Worm (Caenorhabditis elegans) whole organism, young adult: ENCODE data around the gene gtl-1.
"Not testable (repeated sequence)": the region's sequence is repeated elsewhere in the genome, so short reads cannot be mapped to it uniquely, and the experiment has no call there.

ENCODE experiments used
- B0035.1 ChIP-seq: sonication (generic microtip); optimal IDR thresholded peaks from 2 replicates; lab custom pipeline; 2016; ENCODE audit warnings: missing genetic modification characterization, mild to moderate bottlenecking, missing compliant biosample characterization, missing genotype, missing genetic modification reagents
- F39B2.1 ChIP-seq: fragments of 200-800 bp; sonication (Bioruptor generic); IDR thresholded peaks from 2 replicates; pipeline ENCODE4 v1.3.6; 2022; ENCODE audit warnings: missing genetic modification reagents, missing genetic modification characterization, missing compliant biosample characterization
- F49E8.2 ChIP-seq: sonication (generic microtip); optimal IDR thresholded peaks from 3 replicates; lab custom pipeline; 2017; ENCODE audit warnings: missing genetic modification characterization, mild to moderate bottlenecking, missing compliant biosample characterization, antibody characterized with exemption, moderate library complexity; ENCODE audit not compliant: insufficient read depth
- F52B5.7 ChIP-seq: sonication (generic microtip); optimal IDR thresholded peaks from 2 replicates; lab custom pipeline; 2016; ENCODE audit warnings: mild to moderate bottlenecking, missing genetic modification characterization, missing compliant biosample characterization
- F55B11.4 ChIP-seq: sonication (generic microtip); optimal IDR thresholded peaks from 2 replicates; lab custom pipeline; 2016; ENCODE audit warnings: missing compliant biosample characterization, missing genetic modification characterization, borderline replicate concordance; ENCODE audit not compliant: insufficient read depth
- Y53G8AR.9 ChIP-seq: fragments of 200-800 bp; sonication (Bioruptor generic); conservative IDR thresholded peaks from 2 replicates; pipeline ENCODE4 v1.3.6; 2022; ENCODE audit warnings: missing genetic modification reagents, missing genetic modification characterization, missing compliant biosample characterization
- Y67H2A.10 ChIP-seq: fragments of 200-800 bp; sonication (Bioruptor generic); conservative IDR thresholded peaks from 2 replicates; pipeline ENCODE4 v1.3.6; 2022; ENCODE audit warnings: missing genetic modification reagents, missing genetic modification characterization, missing compliant biosample characterization
- Y79H2A.3 ChIP-seq: fragments of 200-800 bp; sonication (Bioruptor generic); conservative IDR thresholded peaks from 2 replicates; pipeline ENCODE4 v1.3.6; 2022; ENCODE audit warnings: missing genetic modification reagents, missing genetic modification characterization, missing compliant biosample characterization
- Y95B8A.8 ChIP-seq: fragments of 200-800 bp; sonication (Bioruptor generic); IDR thresholded peaks from 2 replicates; pipeline ENCODE4 v1.3.6; 2022; ENCODE audit warnings: missing genetic modification reagents, missing genetic modification characterization, missing compliant biosample characterization
- ZK185.1 ChIP-seq: sonication (generic microtip); optimal IDR thresholded peaks from 2 replicates; lab custom pipeline; 2016; ENCODE audit warnings: mild to moderate bottlenecking, missing genetic modification characterization, missing compliant biosample characterization; ENCODE audit not compliant: poor library complexity, severe bottlenecking
- athp-1 ChIP-seq: sonication (generic microtip); optimal IDR thresholded peaks from 2 replicates; lab custom pipeline; 2017; ENCODE audit warnings: mild to moderate bottlenecking, missing genetic modification characterization, missing compliant biosample characterization
- attf-3 ChIP-seq: fragments of 200-800 bp; sonication (Bioruptor generic); conservative IDR thresholded peaks from 2 replicates; pipeline ENCODE4 v1.3.6; 2022; ENCODE audit warnings: missing genetic modification reagents, missing genetic modification characterization, missing compliant biosample characterization
- attf-5 ChIP-seq: fragments of 200-800 bp; sonication (Bioruptor generic); optimal IDR thresholded peaks from 2 replicates; lab custom pipeline; 2018; ENCODE audit warnings: mild to moderate bottlenecking, missing genetic modification characterization, missing compliant biosample characterization
- cebp-1 ChIP-seq, 2 experiments: fragments of 200-800 bp in 1 of 2; sonication (Bioruptor generic) in 1 of 2; sonication (generic microtip) in 1 of 2; IDR thresholded peaks in 1 of 2; optimal IDR thresholded peaks in 1 of 2; 2 replicates each; pipeline versions ENCODE4 v1.3.6 to Lab custom; 2017 to 2022; ENCODE audit warnings: missing compliant biosample characterization in 2 of 2, missing genetic modification characterization in 2 of 2, mild to moderate bottlenecking in 1 of 2, missing genetic modification reagents in 1 of 2, moderate library complexity in 1 of 2
- ceh-100 ChIP-seq: fragments of 200-800 bp; sonication (Bioruptor generic); IDR thresholded peaks from 2 replicates; pipeline ENCODE4 v1.3.6; 2022; ENCODE audit warnings: missing genetic modification reagents, missing genetic modification characterization, missing compliant biosample characterization
- ceh-79 ChIP-seq: sonication (generic microtip); optimal IDR thresholded peaks from 2 replicates; lab custom pipeline; 2017; ENCODE audit warnings: mild to moderate bottlenecking, missing genetic modification characterization, missing compliant biosample characterization
- dpff-1 ChIP-seq: sonication (generic microtip); optimal IDR thresholded peaks from 2 replicates; lab custom pipeline; 2017; ENCODE audit warnings: mild to moderate bottlenecking, missing genetic modification characterization, missing compliant biosample characterization
- efl-1 ChIP-seq: fragments of 150-350 bp; optimal IDR thresholded peaks from 2 replicates; lab custom pipeline; 2014; ENCODE audit warnings: missing biosample characterization, missing genetic modification reagents, missing genetic modification characterization
- egrh-3 ChIP-seq: fragments of 200-800 bp; sonication (Bioruptor generic); IDR thresholded peaks from 2 replicates; pipeline ENCODE4 v1.3.6; 2022; ENCODE audit warnings: missing genetic modification reagents, missing genetic modification characterization, missing compliant biosample characterization
- ekl-4 ChIP-seq: fragments of 200-800 bp; sonication (Bioruptor generic); IDR thresholded peaks from 2 replicates; pipeline ENCODE4 v1.3.6; 2022; ENCODE audit warnings: missing genetic modification reagents, missing genetic modification characterization, missing compliant biosample characterization
- hmg-1.2 ChIP-seq: fragments of 200-800 bp; sonication (Bioruptor generic); IDR thresholded peaks from 2 replicates; pipeline ENCODE4 v1.3.6; 2022; ENCODE audit warnings: missing genetic modification reagents, missing genetic modification characterization, missing compliant biosample characterization
- hsf-1 ChIP-seq: fragments of 200-800 bp; sonication (Bioruptor generic); IDR thresholded peaks from 2 replicates; pipeline ENCODE4 v1.3.6; 2022; ENCODE audit warnings: missing genetic modification reagents, missing genetic modification characterization, missing compliant biosample characterization
- let-607 ChIP-seq, 2 experiments: fragments of 200-800 bp in 1 of 2; sonication (Bioruptor generic) in 1 of 2; sonication (generic microtip) in 1 of 2; optimal IDR thresholded peaks; 2 replicates each; lab custom pipeline; 2016 to 2018; ENCODE audit warnings: mild to moderate bottlenecking in 2 of 2, missing compliant biosample characterization in 2 of 2, missing genetic modification characterization in 2 of 2, moderate library complexity in 2 of 2, missing genotype in 1 of 2
- lsl-1 ChIP-seq: fragments of 200-800 bp; sonication (Bioruptor generic); optimal IDR thresholded peaks from 2 replicates; lab custom pipeline; 2018; ENCODE audit warnings: mild to moderate bottlenecking, missing genetic modification characterization, moderate library complexity, missing compliant biosample characterization
- lsy-27 ChIP-seq: sonication (generic microtip); optimal IDR thresholded peaks from 2 replicates; lab custom pipeline; 2017; ENCODE audit warnings: missing genetic modification characterization, mild to moderate bottlenecking, missing compliant biosample characterization, antibody characterized with exemption, missing genotype, borderline replicate concordance; ENCODE audit not compliant: insufficient read depth
- madf-10 ChIP-seq: sonication (generic microtip); optimal IDR thresholded peaks from 2 replicates; lab custom pipeline; 2016; ENCODE audit warnings: mild to moderate bottlenecking, missing genetic modification characterization, missing compliant biosample characterization
- madf-3 ChIP-seq: fragments of 200-800 bp; sonication (Bioruptor generic); IDR thresholded peaks from 2 replicates; pipeline ENCODE4 v1.3.6; 2022; ENCODE audit warnings: missing genetic modification reagents, missing genetic modification characterization, missing compliant biosample characterization
- mes-4 ChIP-seq: sonication (generic microtip); optimal IDR thresholded peaks from 2 replicates; lab custom pipeline; 2016; ENCODE audit warnings: missing genotype, missing genetic modification characterization, missing compliant biosample characterization
- nfya-2 ChIP-seq: fragments of 200-800 bp; sonication (Bioruptor generic); IDR thresholded peaks from 2 replicates; pipeline ENCODE4 v1.3.6; 2022; ENCODE audit warnings: missing genetic modification reagents, missing genetic modification characterization, missing compliant biosample characterization
- nhr-80 ChIP-seq: sonication (generic microtip); optimal IDR thresholded peaks from 2 replicates; lab custom pipeline; 2016; ENCODE audit warnings: missing genetic modification characterization, missing compliant biosample characterization
- sdz-38 ChIP-seq: sonication (generic microtip); optimal IDR thresholded peaks from 2 replicates; lab custom pipeline; 2016; ENCODE audit warnings: missing genotype, missing genetic modification characterization, missing compliant biosample characterization
- sea-2 ChIP-seq: fragments of 200-800 bp; sonication (Bioruptor generic); IDR thresholded peaks from 2 replicates; pipeline ENCODE4 v1.3.6; 2022; ENCODE audit warnings: missing genetic modification characterization, missing compliant biosample characterization
- tlf-1 ChIP-seq: fragments of 200-800 bp; sonication (Bioruptor generic); optimal IDR thresholded peaks from 2 replicates; lab custom pipeline; 2018; ENCODE audit warnings: mild to moderate bottlenecking, missing genetic modification characterization, missing compliant biosample characterization
- zim-3 ChIP-seq: sonication (generic microtip); optimal IDR thresholded peaks from 2 replicates; lab custom pipeline; 2017; ENCODE audit warnings: mild to moderate bottlenecking, missing genetic modification characterization, moderate library complexity, missing compliant biosample characterization
- ztf-18 ChIP-seq: sonication (generic microtip); optimal IDR thresholded peaks from 2 replicates; lab custom pipeline; 2016; ENCODE audit warnings: missing genotype, mild to moderate bottlenecking, missing genetic modification characterization, missing compliant biosample characterization
- ztf-26 ChIP-seq: sonication (generic microtip); optimal IDR thresholded peaks from 2 replicates; lab custom pipeline; 2017; ENCODE audit warnings: missing genetic modification characterization, missing compliant biosample characterization
- ztf-3 ChIP-seq: fragments of 200-800 bp; sonication (Bioruptor generic); optimal IDR thresholded peaks from 2 replicates; lab custom pipeline; 2018; ENCODE audit warnings: mild to moderate bottlenecking, missing genetic modification characterization, missing compliant biosample characterization

The gtl-1 gene

ce11 chrIV:11273151-11273550, 13.8 kb upstream of the gtl-1 start, which contains the start of gene gtl-2:
TSS of gene gtl-2 (plus strand) at chrIV:11273451.
- TF ChIP-seq sdz-38 (tag; lab: Kevin White, UChicago) (no peak), cebp-1 (GFP tag; IDR thresholded peaks at IDR 0.05; lab: Robert Waterston, UW) (no peak), cebp-1 (tag; optimal IDR thresholded peaks at IDR 0.05; lab: Kevin White, UChicago) (no peak), madf-3 (GFP tag; lab: Robert Waterston, UW) (no peak), athp-1 (tag; lab: Kevin White, UChicago) (no peak), F49E8.2 (tag; lab: Kevin White, UChicago) (no peak), Y67H2A.10 (no peak), F52B5.7 (no peak), Y79H2A.3 (no peak)

- TF ChIP-seq egrh-3 (GFP tag; lab: Robert Waterston, UW) (no peak), tlf-1 (GFP tag; lab: Kevin White, UChicago) (no peak), athp-1 (tag; lab: Kevin White, UChicago) (no peak)
- TF ChIP-seq, all 124 proteins: peak for 0
Observed at ce11 chrIV:11271262-11271661, 11.9 kb upstream of the gtl-1 start, which contains the start of gene nhr-7. TSS of gene nhr-7 (minus strand) at chrIV:11271362.

ce11 chrIV:11269483-11269882, 10.1 kb upstream of the gtl-1 start:
- TF ChIP-seq Y79H2A.3 (no peak), nfya-2 (GFP tag; lab: Robert Waterston, UW) (no peak), madf-3 (GFP tag; lab: Robert Waterston, UW) (no peak), lsl-1 (GFP tag; lab: Kevin White, UChicago) (no peak), mes-4 (tag; lab: Kevin White, UChicago) (no peak), dpff-1 (tag; lab: Kevin White, UChicago) (no peak), B0035.1 (no peak), ZK185.1 (tag; lab: Kevin White, UChicago) (no peak)
- TF ChIP-seq, all 124 proteins: peak for 0

- TF ChIP-seq attf-3 (GFP tag; lab: Robert Waterston, UW) (no peak), efl-1 (no peak), ZK185.1 (tag; lab: Kevin White, UChicago) (no peak), lsy-27 (tag; lab: Kevin White, UChicago) (no peak), attf-5 (GFP tag; lab: Kevin White, UChicago) (no peak), ceh-79 (tag; lab: Kevin White, UChicago) (no peak), ceh-100 (GFP tag; lab: Robert Waterston, UW) (no peak), sdz-38 (tag; lab: Kevin White, UChicago) (no peak), F52B5.7 (no peak), hsf-1 (GFP tag; lab: Robert Waterston, UW) (no peak)
- TF ChIP-seq, all 124 proteins: peak for 0
Observed at ce11 chrIV:11266090-11266489, 6.8 kb upstream of the gtl-1 start, which contains the start of gene col-127. TSS of gene col-127 (minus strand) at chrIV:11266190.

- not testable (repeated sequence) for TF ChIP-seq ekl-4; hmg-1.2 (GFP tag; lab: Robert Waterston, UW); ceh-79 (tag; lab: Kevin White, UChicago)
Observed at ce11 chrIV:11263101-11263500, 3.8 kb upstream of the gtl-1 start, which contains the start of gene col-126. TSS of gene col-126 (plus strand) at chrIV:11263401.

ce11 chrIV:11261535-11261934, 2.2 kb upstream of the gtl-1 start, which contains the start of gene F54D1.1:
TSS of gene F54D1.1 (plus strand) at chrIV:11261835.
- no peak for TF ChIP-seq dpff-1 (tag; lab: Kevin White, UChicago)
- no peak for TF ChIP-seq Y53G8AR.9 (GFP tag; lab: Robert Waterston, UW)
- TF ChIP-seq attf-3 (GFP tag; lab: Robert Waterston, UW), result no peak
- TF ChIP-seq cebp-1 (GFP tag; IDR thresholded peaks at IDR 0.05; lab: Robert Waterston, UW), result no peak
- no peak for TF ChIP-seq cebp-1 (tag; optimal IDR thresholded peaks at IDR 0.05; lab: Kevin White, UChicago)
- no peak for TF ChIP-seq Y95B8A.8 (GFP tag; lab: Robert Waterston, UW)
- TF ChIP-seq F39B2.1 (GFP tag; lab: Robert Waterston, UW), result no peak
- no peak for TF ChIP-seq F55B11.4 (tag; lab: Kevin White, UChicago)
- TF ChIP-seq ztf-18, result no peak
- no peak for TF ChIP-seq ztf-26 (tag; lab: Kevin White, UChicago)
- TF ChIP-seq nhr-80, result no peak
- no peak for TF ChIP-seq sea-2 (GFP tag; lab: Robert Waterston, UW)
- TF ChIP-seq ztf-3 (GFP tag; lab: Kevin White, UChicago), result no peak
- TF ChIP-seq F49E8.2 (tag; lab: Kevin White, UChicago), result no peak
- TF ChIP-seq madf-10 (tag; lab: Kevin White, UChicago), result no peak
- no peak for TF ChIP-seq egrh-3 (GFP tag; lab: Robert Waterston, UW)
- TF ChIP-seq zim-3 (tag; lab: Kevin White, UChicago), result no peak
- TF ChIP-seq mes-4 (tag; lab: Kevin White, UChicago), result no peak
- TF ChIP-seq let-607 (tag; optimal IDR thresholded peaks at IDR 0.05; lab: Kevin White, UChicago), result no peak
